Worm (Caenorhabditis elegans) whole organism, L4 larva: ENCODE measurements around the gene C27A7.8.

ENCODE experiments used
- F10B5.3 ChIP-seq: sonication (generic microtip); optimal IDR thresholded peaks from 2 replicates; lab custom pipeline; 2016; ENCODE audit warnings: mild to moderate bottlenecking, missing genetic modification characterization, missing compliant biosample characterization
- aha-1 ChIP-seq: fragments of 150-350 bp; peaks from one replicate; lab custom pipeline; 2014; ENCODE audit warnings: missing biosample characterization, missing genetic modification characterization
- attf-4 ChIP-seq: sonication (generic microtip); optimal IDR thresholded peaks from 3 replicates; lab custom pipeline; 2017; ENCODE audit warnings: missing biosample characterization, missing genetic modification characterization
- ceh-62 ChIP-seq: sonication (generic microtip); optimal IDR thresholded peaks from 2 replicates; lab custom pipeline; 2017; ENCODE audit warnings: missing biosample characterization, missing genetic modification characterization
- ceh-82 ChIP-seq: sonication (generic microtip); optimal IDR thresholded peaks from 2 replicates; lab custom pipeline; 2017; ENCODE audit warnings: missing biosample characterization, missing genetic modification characterization
- dmd-8 ChIP-seq: fragments of 200-800 bp; sonication (Bioruptor generic); IDR thresholded peaks from 2 replicates; pipeline ENCODE4 v1.3.6; 2022; ENCODE audit warnings: missing genetic modification characterization, missing compliant biosample characterization
- duxl-1 ChIP-seq: sonication (generic microtip); optimal IDR thresholded peaks from 2 replicates; lab custom pipeline; 2016; ENCODE audit warnings: mild to moderate bottlenecking, missing genetic modification characterization, moderate library complexity, missing compliant biosample characterization; ENCODE audit not compliant: poor library complexity
- egl-43 ChIP-seq: fragments of 200-800 bp; sonication (Bioruptor generic); IDR thresholded peaks from 2 replicates; pipeline ENCODE4 v1.3.6; 2022; ENCODE audit warnings: missing genetic modification reagents, missing genetic modification characterization, missing compliant biosample characterization
- hlh-11 ChIP-seq: fragments of 200-800 bp; sonication (Bioruptor generic); optimal IDR thresholded peaks from 2 replicates; lab custom pipeline; 2018; ENCODE audit warnings: mild to moderate bottlenecking, missing genetic modification characterization, missing compliant biosample characterization
- hlh-30 ChIP-seq: sonication (generic microtip); optimal IDR thresholded peaks from 2 replicates; lab custom pipeline; 2017; ENCODE audit warnings: antibody characterized with exemption, mild to moderate bottlenecking, missing genetic modification characterization, missing compliant biosample characterization; ENCODE audit not compliant: insufficient read depth
- lin-15B ChIP-seq: fragments of 150-350 bp; sonication (generic microtip); optimal IDR thresholded peaks from 3 replicates; lab custom pipeline; 2014; ENCODE audit warnings: missing biosample characterization, missing genetic modification characterization
- lin-38 ChIP-seq: fragments of 200-800 bp; sonication (Bioruptor generic); IDR thresholded peaks from 2 replicates; pipeline ENCODE4 v1.3.6; 2022; ENCODE audit warnings: missing genetic modification reagents, missing genetic modification characterization, missing compliant biosample characterization
- lsy-2 ChIP-seq, 2 experiments: fragments of 150-350 bp in 1 of 2; sonication (generic microtip) in 1 of 2; optimal IDR thresholded peaks; 2 replicates each; lab custom pipeline; 2014 to 2017; ENCODE audit warnings: missing biosample characterization in 2 of 2, missing genetic modification characterization in 2 of 2
- mdl-1 ChIP-seq, 2 experiments: fragments of 150-350 bp in 1 of 2; sonication (generic microtip) in 1 of 2; optimal IDR thresholded peaks; 2 replicates each; lab custom pipeline; 2014 to 2017; ENCODE audit warnings: missing biosample characterization in 2 of 2, missing genetic modification characterization in 2 of 2
- mep-1 ChIP-seq: fragments of 150-350 bp; sonication (generic microtip); optimal IDR thresholded peaks from 3 replicates; lab custom pipeline; 2014; ENCODE audit warnings: missing biosample characterization, missing genetic modification characterization
- mxl-3 ChIP-seq: fragments of 200-800 bp; sonication (Bioruptor generic); optimal IDR thresholded peaks from 2 replicates; lab custom pipeline; 2018; ENCODE audit warnings: mild to moderate bottlenecking, missing genetic modification characterization, missing compliant biosample characterization
- nhr-10 ChIP-seq: fragments of 150-350 bp; optimal IDR thresholded peaks from 2 replicates; lab custom pipeline; 2014; ENCODE audit warnings: missing biosample characterization, missing genetic modification characterization
- nhr-111 ChIP-seq: fragments of 200-800 bp; sonication (Bioruptor generic); optimal IDR thresholded peaks from 2 replicates; lab custom pipeline; 2018; ENCODE audit warnings: mild to moderate bottlenecking, missing genetic modification characterization, missing compliant biosample characterization
- nhr-237 ChIP-seq: sonication (generic microtip); optimal IDR thresholded peaks from 2 replicates; lab custom pipeline; 2017; ENCODE audit warnings: missing biosample characterization, missing genetic modification characterization
- nhr-28 ChIP-seq: fragments of 150-350 bp; optimal IDR thresholded peaks from 2 replicates; lab custom pipeline; 2014; ENCODE audit warnings: missing biosample characterization, missing genetic modification characterization
- nhr-48 ChIP-seq: sonication (generic microtip); optimal IDR thresholded peaks from 2 replicates; lab custom pipeline; 2016; ENCODE audit warnings: mild to moderate bottlenecking, missing genetic modification characterization, missing compliant biosample characterization
- php-3 ChIP-seq: fragments of 200-800 bp; sonication (Bioruptor generic); IDR thresholded peaks from 2 replicates; pipeline ENCODE4 v1.3.6; 2022; ENCODE audit warnings: missing genetic modification reagents, missing genetic modification characterization, missing compliant biosample characterization
- rbr-2 ChIP-seq: sonication (generic microtip); optimal IDR thresholded peaks from 2 replicates; lab custom pipeline; 2016; ENCODE audit warnings: missing genotype, missing genetic modification characterization, missing compliant biosample characterization
- set-16 ChIP-seq: fragments of 200-800 bp; sonication (Bioruptor generic); IDR thresholded peaks from 2 replicates; pipeline ENCODE4 v1.3.6; 2022; ENCODE audit warnings: missing genetic modification reagents, missing genetic modification characterization, missing compliant biosample characterization
- snpc-1.2 ChIP-seq: fragments of 200-800 bp; sonication (Bioruptor generic); IDR thresholded peaks from 2 replicates; pipeline ENCODE4 v1.3.6; 2022; ENCODE audit warnings: missing genetic modification reagents, missing genetic modification characterization, missing compliant biosample characterization
- spr-1 ChIP-seq: sonication (generic microtip); optimal IDR thresholded peaks from 2 replicates; lab custom pipeline; 2016; ENCODE audit warnings: mild to moderate bottlenecking, missing genetic modification characterization, missing compliant biosample characterization
- tra-1 ChIP-seq: fragments of 200-800 bp; sonication (Bioruptor generic); IDR thresholded peaks from 2 replicates; pipeline ENCODE4 v1.3.6; 2022; ENCODE audit warnings: missing genetic modification reagents, missing genetic modification characterization, missing compliant biosample characterization
- unc-62 ChIP-seq, 3 experiments: fragments of 150-350 bp in 1 of 3; sonication (generic microtip); optimal IDR thresholded peaks in 2 of 3; peaks in 1 of 3; 1 replicate in 1 of 3; 2 replicates in 2 of 3; lab custom pipeline; 2014 to 2017; ENCODE audit warnings: missing biosample characterization in 3 of 3, missing genetic modification characterization in 3 of 3, missing genetic modification reagents in 3 of 3, missing genotype in 1 of 3
- vab-7 ChIP-seq: fragments of 200-800 bp; sonication (Bioruptor generic); IDR thresholded peaks from 2 replicates; pipeline ENCODE4 v1.3.6; 2022; ENCODE audit warnings: missing genetic modification reagents, missing genetic modification characterization, missing compliant biosample characterization
- zag-1 ChIP-seq: fragments of 150-350 bp; optimal IDR thresholded peaks from 2 replicates; lab custom pipeline; 2014; ENCODE audit warnings: missing biosample characterization, missing genetic modification characterization
- zfp-3 ChIP-seq: fragments of 200-800 bp; sonication (Bioruptor generic); conservative IDR thresholded peaks from 2 replicates; pipeline ENCODE4 v1.3.6; 2022; ENCODE audit warnings: missing genetic modification reagents, missing genetic modification characterization, missing compliant biosample characterization
- ztf-7 ChIP-seq: fragments of 150-350 bp; optimal IDR thresholded peaks from 2 replicates; lab custom pipeline; 2014; ENCODE audit warnings: missing biosample characterization, missing genetic modification characterization

Gene C27A7.8

ce11 chrV:12197748-12198147 is 44.8 kb downstream of the C27A7.8 start:
- TF ChIP-seq dmd-8 (GFP tag; lab: Robert Waterston, UW) = 0 out of 2 replicates have a peak, but pooled peaks have one; percentile 11
- TF ChIP-seq tra-1 (GFP tag; lab: Robert Waterston, UW) = no peak
- peak; percentile 25 for TF ChIP-seq aha-1
- peak; percentile 88 for TF ChIP-seq set-16 (GFP tag; lab: Robert Waterston, UW)
- TF ChIP-seq unc-62 (GFP tag; optimal IDR thresholded peaks at IDR 0.05 in 1 of 2; lab: Kevin White, UChicago) = peak in 1 of 2 experiments; percentile 61
- no peak for TF ChIP-seq unc-62 (tag; optimal IDR thresholded peaks at IDR 0.05; lab: Kevin White, UChicago)

ce11 chrV:12198545-12198944 is 45.6 kb downstream of the C27A7.8 start, which contains the start of gene lon-3:
lon-3 (minus strand) TSS chrV:12198645.
- TF ChIP-seq lin-38 (no peak), nhr-237 (tag; lab: Kevin White, UChicago) (no peak), ztf-7 (no peak), snpc-1.2 (no peak), nhr-111 (GFP tag; lab: Kevin White, UChicago) (no peak), mep-1 (tag; lab: Kevin White, UChicago) (no peak), rbr-2 (tag; lab: Kevin White, UChicago) (no peak), attf-4 (tag; lab: Kevin White, UChicago) (no peak)
- TF ChIP-seq, all 104 proteins: peak for 0

DNA sequence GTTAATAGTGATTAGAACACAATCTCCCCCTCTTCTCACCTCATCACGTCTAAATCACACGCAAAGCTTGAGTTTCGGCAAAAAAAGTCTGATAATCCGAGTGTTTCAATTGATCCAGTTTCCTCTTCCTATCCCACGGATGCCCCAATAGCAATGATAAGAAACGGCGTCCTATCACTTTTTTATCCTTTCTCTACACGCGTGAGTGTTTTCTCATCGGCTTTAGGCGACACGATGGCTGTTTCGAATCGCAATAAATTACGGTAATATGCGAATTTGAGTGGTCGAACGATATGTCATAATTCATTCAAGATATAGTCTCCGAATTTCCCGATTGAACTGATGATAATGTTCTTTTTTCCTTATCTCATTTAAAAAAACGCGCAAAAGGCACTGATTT is 46.5 kb downstream of the C27A7.8 start:
- TF ChIP-seq zfp-3 (GFP tag; lab: Robert Waterston, UW) (no peak), nhr-28 (peak; percentile 63), spr-1 (no peak), vab-7 (GFP tag; lab: Robert Waterston, UW) (no peak), zag-1 (tag; lab: Kevin White, UChicago) (no peak), lsy-2 (tag; optimal IDR thresholded peaks at IDR 0.05; lab: Kevin White, UChicago) (peak in 1 of 2 experiments; percentile 4), ceh-82 (tag; lab: Kevin White, UChicago) (no peak), aha-1 (no peak), hlh-11 (tag; lab: Kevin White, UChicago) (peak; percentile 72), nhr-48 (tag; lab: Kevin White, UChicago) (peak; percentile 60), mdl-1 (tag; optimal IDR thresholded peaks at IDR 0.05; lab: Kevin White, UChicago) (peak in 1 of 2 experiments; percentile 57), mxl-3 (GFP tag; lab: Kevin White, UChicago) (peak; percentile 77), F10B5.3 (no peak), duxl-1 (no peak), ceh-62 (tag; lab: Kevin White, UChicago) (no peak), php-3 (GFP tag; lab: Robert Waterston, UW) (0 out of 2 replicates have a peak, but pooled peaks have one; percentile 14), set-16 (GFP tag; lab: Robert Waterston, UW) (no peak), lin-15B (tag; lab: Kevin White, UChicago) (no peak), nhr-10 (no peak), hlh-30 (tag; lab: Kevin White, UChicago) (peak; percentile 34), egl-43 (no peak), snpc-1.2 (no peak)
- TF ChIP-seq, all 104 proteins: peak for 8
